Fruit fly (Drosophila melanogaster): ENCODE data around the gene CG17141.
A peak's percentile ranks its signal among the peaks of the same experiment; 100 is the strongest.

The CG17141 gene

dm6 chr3R:22789106-22789505 lies 41.7 kb upstream of the CG17141 start:
- peak; percentile 31 for TF ChIP-seq twi (tag; optimal IDR thresholded peaks at IDR 0.05)
- TF ChIP-seq nom (GFP tag; optimal IDR thresholded peaks at IDR 0.05), result no peak
- TF ChIP-seq CG4820 (GFP tag; optimal IDR thresholded peaks at IDR 0.05), result no peak
- TF ChIP-seq tll (GFP tag; optimal IDR thresholded peaks at IDR 0.05), result peak in 1 of 2 experiments; percentile 91
- TF ChIP-seq zen (tag; optimal IDR thresholded peaks at IDR 0.05), result peak; percentile 85
- no peak for TF ChIP-seq run (tag; optimal IDR thresholded peaks at IDR 0.05)
- peak; percentile 71 for TF ChIP-seq CG15479 (GFP tag; optimal IDR thresholded peaks at IDR 0.05)
- peak; percentile 86 for TF ChIP-seq cad (GFP tag; optimal IDR thresholded peaks at IDR 0.05)

dm6 chr3R:22784674-22785316 lies 37.4 kb upstream of the CG17141 start:
- TF ChIP-seq CG14441 (GFP tag; IDR thresholded peaks at IDR 0.05) (no peak), CG2199 (GFP tag; IDR thresholded peaks at IDR 0.05) (0 out of 3 replicates have a peak, but pooled peaks have one; percentile 17), z (GFP tag; IDR thresholded peaks at IDR 0.05) (0 out of 3 replicates have a peak, but pooled peaks have one; percentile 15), Dbx (GFP tag; IDR thresholded peaks at IDR 0.05) (0 out of 3 replicates have a peak, but pooled peaks have one; percentile 16), CG6272 (GFP tag; IDR thresholded peaks at IDR 0.05) (0 out of 2 replicates have a peak, but pooled peaks have one; percentile 5), hb (GFP tag; IDR thresholded peaks at IDR 0.05; ENCODE audit: partially characterized antibody) (peak; percentile 56; the same call in 1 of the 3 replicates), mld (GFP tag; IDR thresholded peaks at IDR 0.05; ENCODE audit: partially characterized antibody) (0 out of 3 replicates have a peak, but pooled peaks have one; percentile 14), CG11504 (tag; optimal IDR thresholded peaks at IDR 0.05) (peak; percentile 93), dm (GFP tag; optimal IDR thresholded peaks at IDR 0.05) (no peak)

dm6 chr3R:22781412-22781811 lies 34.0 kb upstream of the CG17141 start:
- TF ChIP-seq ranshi (GFP tag; IDR thresholded peaks at IDR 0.05) (no peak), CG14441 (GFP tag; IDR thresholded peaks at IDR 0.05) (no peak), tin (GFP tag; optimal IDR thresholded peaks at IDR 0.05) (peak; percentile 4), E2f1 (GFP tag; IDR thresholded peaks at IDR 0.05) (no peak), CG9215 (GFP tag; IDR thresholded peaks at IDR 0.05) (no peak), yki (optimal IDR thresholded peaks at IDR 0.05) (no peak), chif (GFP tag; optimal IDR thresholded peaks at IDR 0.05) (no peak), p53 (GFP tag; optimal IDR thresholded peaks at IDR 0.05) (no peak), CrebB (tag; optimal IDR thresholded peaks at IDR 0.05) (peak; percentile 11), Dll (GFP tag; IDR thresholded peaks at IDR 0.05; ENCODE audit: partially characterized antibody) (no peak), CG10543 (GFP tag; optimal IDR thresholded peaks at IDR 0.05) (peak; percentile 45), gfzf (GFP tag; optimal IDR thresholded peaks at IDR 0.05) (no peak), prd (optimal IDR thresholded peaks at IDR 0.05) (no peak), prd (GFP tag; IDR thresholded peaks at IDR 0.05) (no peak), Bgb (GFP tag; IDR thresholded peaks at IDR 0.05; ENCODE audit: partially characterized antibody) (no peak; the same call in 1 of the 2 replicates), onecut (GFP tag; IDR thresholded peaks at IDR 0.05) (peak; percentile 53), ac (GFP tag; optimal IDR thresholded peaks at IDR 0.05) (no peak), CG10147 (GFP tag; optimal IDR thresholded peaks at IDR 0.05) (peak; percentile 49), Drgx (GFP tag; IDR thresholded peaks at IDR 0.05) (peak; percentile 80), chm (GFP tag; IDR thresholded peaks at IDR 0.05) (peak; percentile 61; the same call in 1 of the 2 replicates), z (GFP tag; IDR thresholded peaks at IDR 0.05) (peak; percentile 46; the same call in 1 of the 3 replicates), CG17829 (tag; optimal IDR thresholded peaks at IDR 0.05) (peak; percentile 7), ken (GFP tag; IDR thresholded peaks at IDR 0.05) (0 out of 3 replicates have a peak, but pooled peaks have one; percentile 46), twi (tag; optimal IDR thresholded peaks at IDR 0.05) (peak; percentile 14), CG12942 (GFP tag; optimal IDR thresholded peaks at IDR 0.05) (no peak), bowl (GFP tag; IDR thresholded peaks at IDR 0.05) (peak; percentile 58; the same call in 1 of the 2 replicates), Stat92E (GFP tag; optimal IDR thresholded peaks at IDR 0.05) (peak in 1 of 3 experiments; percentile 36), CG16863 (GFP tag; optimal IDR thresholded peaks at IDR 0.05) (no peak), Hr78 (GFP tag; optimal IDR thresholded peaks at IDR 0.05) (peak in 1 of 2 experiments; percentile 3), Adf1 (GFP tag; IDR thresholded peaks at IDR 0.05) (peak; percentile 61; the same call in 1 of the 2 replicates), slp2 (GFP tag; optimal IDR thresholded peaks at IDR 0.05) (no peak), Hr51 (GFP tag; optimal IDR thresholded peaks at IDR 0.05) (no peak)
